Worm (Caenorhabditis elegans) whole organism, midembryonic: ENCODE data around the gene M03F4.6.

Experiments used
- T22C8.4 ChIP-seq: fragments of 200-800 bp; sonication (Bioruptor generic); IDR thresholded peaks from 2 replicates; pipeline ENCODE4 v1.3.6; 2022; ENCODE audit warnings: missing genetic modification characterization, missing compliant biosample characterization
- flt-1 ChIP-seq: fragments of 200-800 bp; sonication (Bioruptor generic); IDR thresholded peaks from 2 replicates; pipeline ENCODE4 v1.3.6; 2022; ENCODE audit warnings: missing genetic modification characterization, missing compliant biosample characterization
- klf-2 ChIP-seq: fragments of 200-800 bp; sonication (Bioruptor generic); conservative IDR thresholded peaks from 2 replicates; pipeline ENCODE4 v1.3.6; 2022; ENCODE audit warnings: missing genetic modification reagents, missing genetic modification characterization, missing compliant biosample characterization

ce11 chrX:4981579-4981978 lies 12.5 kb upstream of the M03F4.6 start:
- TF ChIP-seq klf-2 (GFP tag; lab: Robert Waterston, UW) = no peak
- no peak for TF ChIP-seq T22C8.4 (GFP tag; lab: Robert Waterston, UW)
- TF ChIP-seq flt-1 (GFP tag; lab: Robert Waterston, UW) = no peak
